Worm (Caenorhabditis elegans): ENCODE results near the gene srh-119.

srh-119 gene

ce11 chrV:16974919-16975318 is 2.7 kb downstream of the srh-119 start, which contains the start of gene srx-54:
srx-54 (plus strand) TSS chrV:16975219.
- TF ChIP-seq snpc-4 (tag; optimal IDR thresholded peaks at IDR 0.05) (no peak), drap-1 (GFP tag; optimal IDR thresholded peaks at IDR 0.05) (no peak), blmp-1 (tag; optimal IDR thresholded peaks at IDR 0.05) (no peak), lin-32 (GFP tag; optimal IDR thresholded peaks at IDR 0.05) (no peak), lin-13 (tag; optimal IDR thresholded peaks at IDR 0.05) (no peak), ceh-83 (GFP tag; optimal IDR thresholded peaks at IDR 0.05) (no peak), bed-3 (GFP tag; optimal IDR thresholded peaks at IDR 0.05) (no peak), ces-1 (GFP tag; optimal IDR thresholded peaks at IDR 0.05) (no peak), sem-2 (GFP tag; optimal IDR thresholded peaks at IDR 0.05) (no peak), ztf-11 (tag; optimal IDR thresholded peaks at IDR 0.05) (no peak), hlh-1 (tag; optimal IDR thresholded peaks at IDR 0.05) (no peak), nhr-76 (tag; optimal IDR thresholded peaks at IDR 0.05) (no peak), mab-5 (tag; optimal IDR thresholded peaks at IDR 0.05) (no peak), ham-2 (GFP tag; optimal IDR thresholded peaks at IDR 0.05) (no peak), mls-2 (tag; optimal IDR thresholded peaks at IDR 0.05) (no peak), elt-1 (tag; optimal IDR thresholded peaks at IDR 0.05; ENCODE audit: borderline replicate concordance, insufficient read depth) (no peak), nhr-28 (tag; optimal IDR thresholded peaks at IDR 0.05) (no peak)

ce11 chrV:16980368-16980767 is 8.1 kb downstream of the srh-119 start, which contains the start of gene srz-54:
srz-54 (plus strand) TSS chrV:16980668.
- TF ChIP-seq drap-1 (GFP tag; optimal IDR thresholded peaks at IDR 0.05) (no peak), bed-3 (GFP tag; optimal IDR thresholded peaks at IDR 0.05) (no peak), ces-1 (GFP tag; optimal IDR thresholded peaks at IDR 0.05) (no peak), unc-62 (GFP tag; optimal IDR thresholded peaks at IDR 0.05) (no peak), ceh-83 (GFP tag; optimal IDR thresholded peaks at IDR 0.05) (no peak)

- no peak for TF ChIP-seq ceh-83 (GFP tag; optimal IDR thresholded peaks at IDR 0.05)
- no peak for TF ChIP-seq bed-3 (GFP tag; optimal IDR thresholded peaks at IDR 0.05)
- TF ChIP-seq flh-1 (GFP tag; optimal IDR thresholded peaks at IDR 0.05): no peak
- no peak for TF ChIP-seq elt-1 (tag; optimal IDR thresholded peaks at IDR 0.05; ENCODE audit: borderline replicate concordance, insufficient read depth)
- no peak for TF ChIP-seq nhr-76 (tag; optimal IDR thresholded peaks at IDR 0.05)
- TF ChIP-seq nhr-237 (tag; optimal IDR thresholded peaks at IDR 0.05): no peak
- no peak for TF ChIP-seq M03D4.4 (tag; optimal IDR thresholded peaks at IDR 0.05)
- no peak for TF ChIP-seq lsy-2 (tag; optimal IDR thresholded peaks at IDR 0.05)
These were observed 14.8 kb downstream of the srh-119 start, which contains the start of gene Y102A5C.40 for ce11 chrV:16987035-16987434. Y102A5C.40 (minus strand) TSS chrV:16987135.

ce11 chrV:16987783-16988182 is 15.5 kb downstream of the srh-119 start:
- TF ChIP-seq ztf-11 (tag; optimal IDR thresholded peaks at IDR 0.05) (no peak), nhr-12 (tag; optimal IDR thresholded peaks at IDR 0.05) (no peak), unc-120 (tag; optimal IDR thresholded peaks at IDR 0.05; ENCODE audit: poor library complexity, severe bottlenecking) (no peak), ces-1 (GFP tag; optimal IDR thresholded peaks at IDR 0.05) (no peak), drap-1 (GFP tag; optimal IDR thresholded peaks at IDR 0.05) (no peak), elt-1 (tag; optimal IDR thresholded peaks at IDR 0.05; ENCODE audit: borderline replicate concordance, insufficient read depth) (no peak), elt-3 (tag; optimal IDR thresholded peaks at IDR 0.05) (no peak), lin-32 (GFP tag; optimal IDR thresholded peaks at IDR 0.05) (no peak), pha-4 (tag; optimal IDR thresholded peaks at IDR 0.05) (no peak), snpc-4 (tag; optimal IDR thresholded peaks at IDR 0.05) (no peak), zip-8 (tag; optimal IDR thresholded peaks at IDR 0.05) (no peak)

ce11 chrV:16988614-16989013 is 16.4 kb downstream of the srh-119 start, which contains the start of gene Y102A5C.27:
Y102A5C.27 (minus strand) TSS chrV:16988714.
- no peak for TF ChIP-seq snpc-4 (tag; optimal IDR thresholded peaks at IDR 0.05)
- TF ChIP-seq M03D4.4 (tag; optimal IDR thresholded peaks at IDR 0.05): no peak
- TF ChIP-seq ceh-83 (GFP tag; optimal IDR thresholded peaks at IDR 0.05): no peak
- TF ChIP-seq flh-1 (GFP tag; optimal IDR thresholded peaks at IDR 0.05): no peak
- no peak for TF ChIP-seq mab-5 (tag; optimal IDR thresholded peaks at IDR 0.05)
- no peak for TF ChIP-seq ztf-11 (tag; optimal IDR thresholded peaks at IDR 0.05)
- TF ChIP-seq zip-8 (tag; optimal IDR thresholded peaks at IDR 0.05): no peak
- TF ChIP-seq lin-32 (GFP tag; optimal IDR thresholded peaks at IDR 0.05): no peak
- no peak for TF ChIP-seq lsy-2 (tag; optimal IDR thresholded peaks at IDR 0.05)
- no peak for TF ChIP-seq unc-62 (GFP tag; optimal IDR thresholded peaks at IDR 0.05)
- TF ChIP-seq cnd-1 (tag; optimal IDR thresholded peaks at IDR 0.05): no peak

- TF ChIP-seq bed-3 (GFP tag; optimal IDR thresholded peaks at IDR 0.05) (no peak), lsy-2 (tag; optimal IDR thresholded peaks at IDR 0.05) (no peak), blmp-1 (tag; optimal IDR thresholded peaks at IDR 0.05) (no peak), cnd-1 (tag; optimal IDR thresholded peaks at IDR 0.05) (no peak), sptf-1 (tag; optimal IDR thresholded peaks at IDR 0.05) (no peak), tbx-8 (GFP tag; optimal IDR thresholded peaks at IDR 0.05) (no peak), ceh-43 (GFP tag; optimal IDR thresholded peaks at IDR 0.05) (no peak), hlh-1 (tag; optimal IDR thresholded peaks at IDR 0.05) (no peak), pha-4 (tag; optimal IDR thresholded peaks at IDR 0.05) (no peak), M03D4.4 (tag; optimal IDR thresholded peaks at IDR 0.05) (no peak), nhr-2 (tag; optimal IDR thresholded peaks at IDR 0.05) (no peak), nhr-76 (tag; optimal IDR thresholded peaks at IDR 0.05) (no peak)
These were observed 19.5 kb downstream of the srh-119 start, which contains the start of gene srz-95 for ce11 chrV:16991734-16992133. srz-95 (plus strand) TSS chrV:16992034.

All from whole organism, mixed stage, embryonic.